Worm (Caenorhabditis elegans) whole organism, L4 larva: Measurements from ENCODE around the gene B0563.7.
A peak's percentile ranks its signal among the peaks of the same experiment; 100 is the strongest.

Source experiments
- D1046.2 ChIP-seq: fragments of 200-800 bp; sonication (Bioruptor generic); IDR thresholded peaks from 2 replicates; pipeline ENCODE4 v1.3.6; 2022; ENCODE audit warnings: missing genetic modification characterization, missing compliant biosample characterization
- F10B5.3 ChIP-seq: sonication (generic microtip); optimal IDR thresholded peaks from 2 replicates; lab custom pipeline; 2016; ENCODE audit warnings: mild to moderate bottlenecking, missing genetic modification characterization, missing compliant biosample characterization
- F37D6.2 ChIP-seq: sonication (generic microtip); optimal IDR thresholded peaks from 2 replicates; lab custom pipeline; 2016; ENCODE audit warnings: mild to moderate bottlenecking, missing genetic modification characterization, missing compliant biosample characterization
- T20F7.1 ChIP-seq: fragments of 200-800 bp; sonication (Bioruptor generic); optimal IDR thresholded peaks from 2 replicates; lab custom pipeline; 2018; ENCODE audit warnings: mild to moderate bottlenecking, missing genetic modification characterization, missing compliant biosample characterization
- Y105C5A.15 ChIP-seq: fragments of 200-800 bp; sonication (Bioruptor generic); IDR thresholded peaks from 2 replicates; pipeline ENCODE4 v1.3.6; 2022; ENCODE audit warnings: missing genetic modification characterization, missing compliant biosample characterization
- Y48G9A.11 ChIP-seq: fragments of 200-800 bp; sonication (Bioruptor generic); IDR thresholded peaks from 2 replicates; pipeline ENCODE4 v1.3.6; 2022; ENCODE audit warnings: missing genetic modification reagents, missing genetic modification characterization, missing compliant biosample characterization
- Y75B8A.6 ChIP-seq: fragments of 200-800 bp; sonication (Bioruptor generic); IDR thresholded peaks from 2 replicates; pipeline ENCODE4 v1.3.6; 2022; ENCODE audit warnings: missing genetic modification reagents, missing genetic modification characterization, missing compliant biosample characterization
- ZK546.5 ChIP-seq, 2 experiments: sonication (generic microtip); optimal IDR thresholded peaks; 2 replicates each; lab custom pipeline; 2017; ENCODE audit warnings: missing biosample characterization in 2 of 2, missing genetic modification characterization in 2 of 2
- aha-1 ChIP-seq: fragments of 150-350 bp; peaks from one replicate; lab custom pipeline; 2014; ENCODE audit warnings: missing biosample characterization, missing genetic modification characterization
- ama-1 ChIP-seq: fragments of 150-350 bp; optimal IDR thresholded peaks from 2 replicates; lab custom pipeline; 2014; ENCODE audit warnings: inconsistent platforms, mixed read lengths
- ceh-32 ChIP-seq: sonication (generic microtip); optimal IDR thresholded peaks from 2 replicates; lab custom pipeline; 2016; ENCODE audit warnings: mild to moderate bottlenecking, missing genetic modification characterization, missing compliant biosample characterization; ENCODE audit not compliant: poor library complexity
- ceh-44 ChIP-seq: fragments of 200-800 bp; sonication (Bioruptor generic); IDR thresholded peaks from 2 replicates; pipeline ENCODE4 v1.3.6; 2022; ENCODE audit warnings: missing genetic modification reagents, missing genetic modification characterization, missing compliant biosample characterization
- ces-1 ChIP-seq: fragments of 150-350 bp; sonication (generic microtip); optimal IDR thresholded peaks from 4 replicates; lab custom pipeline; 2014; ENCODE audit warnings: missing biosample characterization, missing genetic modification reagents, missing genetic modification characterization
- ctbp-1 ChIP-seq: fragments of 200-800 bp; sonication (Bioruptor generic); IDR thresholded peaks from 2 replicates; pipeline ENCODE4 v1.3.6; 2022; ENCODE audit warnings: missing genetic modification reagents, missing genetic modification characterization, missing compliant biosample characterization
- daf-12 ChIP-seq: fragments of 150-350 bp; optimal IDR thresholded peaks from 2 replicates; lab custom pipeline; 2014; ENCODE audit warnings: missing biosample characterization, missing genetic modification reagents, missing genetic modification characterization
- daf-16 ChIP-seq, 3 experiments: sonication (generic microtip); optimal IDR thresholded peaks; 2 replicates each; lab custom pipeline; 2016 to 2017; ENCODE audit warnings: missing genetic modification characterization in 3 of 3, missing genetic modification reagents in 3 of 3, mild to moderate bottlenecking in 2 of 3, missing compliant biosample characterization in 2 of 3, missing biosample characterization in 1 of 3, moderate library complexity in 1 of 3
- daf-19 ChIP-seq: fragments of 200-800 bp; sonication (Bioruptor generic); conservative IDR thresholded peaks from 2 replicates; pipeline ENCODE4 v1.3.6; 2022; ENCODE audit warnings: missing genetic modification characterization, missing compliant biosample characterization
- dmd-6 ChIP-seq: fragments of 200-800 bp; sonication (Bioruptor generic); IDR thresholded peaks from 2 replicates; pipeline ENCODE4 v1.3.6; 2022; ENCODE audit warnings: missing genetic modification reagents, missing genetic modification characterization, missing compliant biosample characterization
- dmd-8 ChIP-seq: fragments of 200-800 bp; sonication (Bioruptor generic); IDR thresholded peaks from 2 replicates; pipeline ENCODE4 v1.3.6; 2022; ENCODE audit warnings: missing genetic modification characterization, missing compliant biosample characterization
- dmd-9 ChIP-seq: fragments of 200-800 bp; sonication (Bioruptor generic); IDR thresholded peaks from 2 replicates; pipeline ENCODE4 v1.3.6; 2022; ENCODE audit warnings: missing genetic modification reagents, missing genetic modification characterization, missing compliant biosample characterization
- duxl-1 ChIP-seq: sonication (generic microtip); optimal IDR thresholded peaks from 2 replicates; lab custom pipeline; 2016; ENCODE audit warnings: mild to moderate bottlenecking, missing genetic modification characterization, moderate library complexity, missing compliant biosample characterization; ENCODE audit not compliant: poor library complexity
- dve-1 ChIP-seq: sonication (generic microtip); optimal IDR thresholded peaks from 2 replicates; lab custom pipeline; 2017; ENCODE audit warnings: antibody characterized with exemption, mild to moderate bottlenecking, missing genetic modification characterization, missing compliant biosample characterization; ENCODE audit not compliant: insufficient read depth
- egl-27 ChIP-seq: sonication (generic microtip); optimal IDR thresholded peaks from 3 replicates; lab custom pipeline; 2017; ENCODE audit warnings: missing biosample characterization, missing genetic modification reagents, missing genetic modification characterization
- fos-1 ChIP-seq: fragments of 150-350 bp; optimal IDR thresholded peaks from 2 replicates; lab custom pipeline; 2014; ENCODE audit warnings: missing biosample characterization, missing genetic modification characterization
- gei-8 ChIP-seq: fragments of 200-800 bp; sonication (Bioruptor generic); optimal IDR thresholded peaks from 2 replicates; lab custom pipeline; 2018; ENCODE audit warnings: mild to moderate bottlenecking, missing genetic modification characterization, missing compliant biosample characterization
- hif-1 ChIP-seq, 2 experiments: sonication (generic microtip); optimal IDR thresholded peaks; 2 replicates each; lab custom pipeline; 2016 to 2017; ENCODE audit warnings: missing compliant biosample characterization in 2 of 2, missing genetic modification characterization in 2 of 2, missing genetic modification reagents in 2 of 2, missing genotype in 2 of 2, mild to moderate bottlenecking in 1 of 2
- hlh-11 ChIP-seq: fragments of 200-800 bp; sonication (Bioruptor generic); optimal IDR thresholded peaks from 2 replicates; lab custom pipeline; 2018; ENCODE audit warnings: mild to moderate bottlenecking, missing genetic modification characterization, missing compliant biosample characterization
- lin-13 ChIP-seq: fragments of 150-350 bp; optimal IDR thresholded peaks from 2 replicates; lab custom pipeline; 2014; ENCODE audit warnings: missing biosample characterization, missing genetic modification reagents, missing genetic modification characterization
- lin-15B ChIP-seq: fragments of 150-350 bp; sonication (generic microtip); optimal IDR thresholded peaks from 3 replicates; lab custom pipeline; 2014; ENCODE audit warnings: missing biosample characterization, missing genetic modification characterization
- lin-29 ChIP-seq: fragments of 200-800 bp; sonication (Bioruptor generic); IDR thresholded peaks from 2 replicates; pipeline ENCODE4 v1.3.6; 2022; ENCODE audit warnings: missing genetic modification reagents, missing genetic modification characterization, missing compliant biosample characterization
- lin-38 ChIP-seq: fragments of 200-800 bp; sonication (Bioruptor generic); IDR thresholded peaks from 2 replicates; pipeline ENCODE4 v1.3.6; 2022; ENCODE audit warnings: missing genetic modification reagents, missing genetic modification characterization, missing compliant biosample characterization
- lin-39 ChIP-seq: fragments of 150-350 bp; optimal IDR thresholded peaks from 2 replicates; lab custom pipeline; 2014; ENCODE audit warnings: missing biosample characterization, missing genetic modification reagents, missing genetic modification characterization
- lir-3 ChIP-seq: sonication (generic microtip); optimal IDR thresholded peaks from 2 replicates; lab custom pipeline; 2016; ENCODE audit warnings: mild to moderate bottlenecking, missing genetic modification characterization, missing compliant biosample characterization
- lsy-2 ChIP-seq, 2 experiments: fragments of 150-350 bp in 1 of 2; sonication (generic microtip) in 1 of 2; optimal IDR thresholded peaks; 2 replicates each; lab custom pipeline; 2014 to 2017; ENCODE audit warnings: missing biosample characterization in 2 of 2, missing genetic modification characterization in 2 of 2
- madf-5 ChIP-seq, 2 experiments: fragments of 200-800 bp; sonication (Bioruptor generic); IDR thresholded peaks; 2 replicates each; pipeline ENCODE4 v1.3.6; 2022; ENCODE audit warnings: missing compliant biosample characterization in 2 of 2, missing genetic modification characterization in 2 of 2
- mdt-29 ChIP-seq: fragments of 200-800 bp; sonication (Bioruptor generic); IDR thresholded peaks from 2 replicates; pipeline ENCODE4 v1.3.6; 2022; ENCODE audit warnings: missing genetic modification reagents, missing genetic modification characterization, missing compliant biosample characterization
- mxl-3 ChIP-seq: fragments of 200-800 bp; sonication (Bioruptor generic); optimal IDR thresholded peaks from 2 replicates; lab custom pipeline; 2018; ENCODE audit warnings: mild to moderate bottlenecking, missing genetic modification characterization, missing compliant biosample characterization
- nhr-10 ChIP-seq: fragments of 150-350 bp; optimal IDR thresholded peaks from 2 replicates; lab custom pipeline; 2014; ENCODE audit warnings: missing biosample characterization, missing genetic modification characterization
- nhr-111 ChIP-seq: fragments of 200-800 bp; sonication (Bioruptor generic); optimal IDR thresholded peaks from 2 replicates; lab custom pipeline; 2018; ENCODE audit warnings: mild to moderate bottlenecking, missing genetic modification characterization, missing compliant biosample characterization
- nhr-28 ChIP-seq: fragments of 150-350 bp; optimal IDR thresholded peaks from 2 replicates; lab custom pipeline; 2014; ENCODE audit warnings: missing biosample characterization, missing genetic modification characterization
- nhr-48 ChIP-seq: sonication (generic microtip); optimal IDR thresholded peaks from 2 replicates; lab custom pipeline; 2016; ENCODE audit warnings: mild to moderate bottlenecking, missing genetic modification characterization, missing compliant biosample characterization
- nhr-6 ChIP-seq: fragments of 150-350 bp; optimal IDR thresholded peaks from 2 replicates; lab custom pipeline; 2014; ENCODE audit warnings: missing biosample characterization, missing genetic modification characterization
- nhr-77 ChIP-seq: fragments of 150-350 bp; optimal IDR thresholded peaks from 2 replicates; lab custom pipeline; 2014; ENCODE audit warnings: missing biosample characterization, missing genetic modification characterization
- pqm-1 ChIP-seq: sonication (generic microtip); optimal IDR thresholded peaks from 2 replicates; lab custom pipeline; 2017; ENCODE audit warnings: missing biosample characterization, missing genetic modification characterization
- saeg-2 ChIP-seq: fragments of 200-800 bp; sonication (Bioruptor generic); IDR thresholded peaks from 2 replicates; pipeline ENCODE4 v1.3.6; 2022; ENCODE audit warnings: missing genetic modification reagents, missing genetic modification characterization, missing compliant biosample characterization
- sdz-12 ChIP-seq: fragments of 200-800 bp; sonication (Bioruptor generic); optimal IDR thresholded peaks from 2 replicates; lab custom pipeline; 2018; ENCODE audit warnings: mild to moderate bottlenecking, missing genetic modification characterization, missing compliant biosample characterization
- skn-1 ChIP-seq: fragments of 150-350 bp; optimal IDR thresholded peaks from 2 replicates; lab custom pipeline; 2014; ENCODE audit warnings: missing biosample characterization, missing genetic modification characterization
- spr-1 ChIP-seq: sonication (generic microtip); optimal IDR thresholded peaks from 2 replicates; lab custom pipeline; 2016; ENCODE audit warnings: mild to moderate bottlenecking, missing genetic modification characterization, missing compliant biosample characterization
- vab-7 ChIP-seq: fragments of 200-800 bp; sonication (Bioruptor generic); IDR thresholded peaks from 2 replicates; pipeline ENCODE4 v1.3.6; 2022; ENCODE audit warnings: missing genetic modification reagents, missing genetic modification characterization, missing compliant biosample characterization
- zag-1 ChIP-seq: fragments of 150-350 bp; optimal IDR thresholded peaks from 2 replicates; lab custom pipeline; 2014; ENCODE audit warnings: missing biosample characterization, missing genetic modification characterization
- zip-11 ChIP-seq: fragments of 200-800 bp; sonication (Bioruptor generic); IDR thresholded peaks from 2 replicates; pipeline ENCODE4 v1.3.6; 2022; ENCODE audit warnings: missing genetic modification characterization, missing compliant biosample characterization
- ztf-11 ChIP-seq: fragments of 150-350 bp; optimal IDR thresholded peaks from 2 replicates; lab custom pipeline; 2014; ENCODE audit warnings: missing biosample characterization, missing genetic modification characterization

B0563.7 gene

DNA sequence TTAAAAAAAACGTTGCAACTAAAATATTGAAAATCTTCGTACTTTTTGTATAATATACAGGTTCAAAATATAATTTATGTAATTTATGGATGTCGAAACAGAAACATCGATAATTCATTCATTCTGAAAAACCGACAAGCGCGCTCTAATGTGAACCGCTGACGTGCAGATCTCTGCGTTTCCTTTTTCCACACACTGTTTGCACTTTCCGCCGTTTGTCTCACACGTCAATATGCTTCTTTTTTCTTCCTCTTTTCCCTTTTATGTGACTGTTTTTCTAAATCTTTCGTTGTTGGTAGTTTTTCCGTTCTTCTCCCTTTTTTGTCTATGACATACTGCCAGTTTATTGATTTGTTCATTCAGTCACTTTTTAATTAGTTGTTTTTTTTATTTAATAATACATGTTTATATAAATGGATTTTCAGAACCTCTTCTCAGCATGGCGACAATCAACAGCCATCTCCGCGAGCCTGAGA, 3.8 kb downstream of the B0563.7 start, which contains the start of gene tmbi-4:
Gene tmbi-4, plus strand, starts transcription at position 426 of the 476 bp plus-strand sequence.
- TF ChIP-seq lsy-2 (tag; optimal IDR thresholded peaks at IDR 0.05; lab: Kevin White, UChicago) (peak in 1 of 2 experiments; percentile 67), lir-3 (tag; lab: Kevin White, UChicago) (no peak), ama-1 (lab: Kevin White, UChicago) (no peak), dmd-9 (GFP tag; lab: Robert Waterston, UW) (no peak), nhr-111 (GFP tag; lab: Kevin White, UChicago) (no peak), hlh-11 (tag; lab: Kevin White, UChicago) (peak; percentile 77), ces-1 (GFP tag; lab: Kevin White, UChicago) (no peak), dve-1 (peak; percentile 65), lin-39 (tag; lab: Kevin White, UChicago) (no peak), D1046.2 (GFP tag; lab: Robert Waterston, UW) (no peak), hif-1 (tag; optimal IDR thresholded peaks at IDR 0.05; lab: Kevin White, UChicago) (peak in 1 of 2 experiments; percentile 50), ctbp-1 (no peak), F37D6.2 (tag; lab: Kevin White, UChicago) (no peak), fos-1 (tag; lab: Kevin White, UChicago) (no peak), Y105C5A.15 (GFP tag; lab: Robert Waterston, UW) (no peak), daf-19 (GFP tag; lab: Robert Waterston, UW) (no peak), vab-7 (GFP tag; lab: Robert Waterston, UW) (no peak), ztf-11 (tag; lab: Kevin White, UChicago) (no peak), duxl-1 (tag; lab: Kevin White, UChicago) (no peak), nhr-28 (peak; percentile 67), dmd-8 (GFP tag; lab: Robert Waterston, UW) (no peak), ceh-44 (GFP tag; lab: Robert Waterston, UW) (no peak), T20F7.1 (GFP tag; lab: Kevin White, UChicago) (no peak), daf-16 (GFP tag; optimal IDR thresholded peaks at IDR 0.05; lab: Kevin White, UChicago) (no peak), daf-16 (tag; optimal IDR thresholded peaks at IDR 0.05; lab: Kevin White, UChicago) (peak; percentile 90), nhr-10 (tag; lab: Kevin White, UChicago) (no peak), Y75B8A.6 (GFP tag; lab: Robert Waterston, UW) (no peak), spr-1 (tag; lab: Kevin White, UChicago) (no peak), gei-8 (GFP tag; lab: Kevin White, UChicago) (no peak), dmd-6 (GFP tag; lab: Robert Waterston, UW) (peak; percentile 47), mdt-29 (GFP tag; lab: Robert Waterston, UW) (no peak), nhr-48 (tag; lab: Kevin White, UChicago) (no peak), zip-11 (no peak), zag-1 (tag; lab: Kevin White, UChicago) (no peak), lin-13 (GFP tag; lab: Kevin White, UChicago) (no peak), nhr-77 (tag; lab: Kevin White, UChicago) (peak; percentile 21), madf-5 (GFP tag; IDR thresholded peaks at IDR 0.05; lab: Robert Waterston, UW) (no peak), skn-1 (tag; lab: Kevin White, UChicago) (no peak), mxl-3 (GFP tag; lab: Kevin White, UChicago) (peak; percentile 33), daf-12 (tag; lab: Kevin White, UChicago) (no peak), sdz-12 (GFP tag; lab: Kevin White, UChicago) (no peak), ceh-32 (tag; lab: Kevin White, UChicago) (no peak), Y48G9A.11 (GFP tag; lab: Robert Waterston, UW) (no peak), lin-29 (GFP tag; lab: Robert Waterston, UW) (no peak), pqm-1 (tag; lab: Kevin White, UChicago) (no peak), saeg-2 (GFP tag; lab: Robert Waterston, UW) (no peak), F10B5.3 (tag; lab: Kevin White, UChicago) (no peak), egl-27 (tag; lab: Kevin White, UChicago) (no peak), aha-1 (peak; percentile 51), lin-38 (peak; percentile 79), lin-15B (tag; lab: Kevin White, UChicago) (no peak), ZK546.5 (tag; optimal IDR thresholded peaks at IDR 0.05; lab: Kevin White, UChicago) (no peak), nhr-6 (tag; lab: Kevin White, UChicago) (peak; percentile 40)
